Worm (Caenorhabditis elegans) whole organism, L2 larva: Measurements from ENCODE around the gene old-1.

Source experiments
- C34F6.9 ChIP-seq: fragments of 150-350 bp; optimal IDR thresholded peaks from 2 replicates; lab custom pipeline; 2014; ENCODE audit warnings: missing biosample characterization, missing genetic modification characterization
- F13H6.1 ChIP-seq: sonication (generic microtip); optimal IDR thresholded peaks from 2 replicates; lab custom pipeline; 2016; ENCODE audit warnings: missing genetic modification characterization, missing compliant biosample characterization
- Y55F3AM.14 ChIP-seq: fragments of 200-800 bp; sonication (Bioruptor generic); optimal IDR thresholded peaks from 2 replicates; lab custom pipeline; 2018; ENCODE audit warnings: mild to moderate bottlenecking, missing genetic modification characterization, missing compliant biosample characterization
- ZK546.5 ChIP-seq: sonication (generic microtip); optimal IDR thresholded peaks from 2 replicates; lab custom pipeline; 2017; ENCODE audit warnings: missing biosample characterization, missing genetic modification characterization
- alr-1 ChIP-seq: fragments of 150-350 bp; optimal IDR thresholded peaks from 2 replicates; lab custom pipeline; 2014; ENCODE audit warnings: missing biosample characterization, missing genetic modification characterization
- aly-2 ChIP-seq: fragments of 150-350 bp; optimal IDR thresholded peaks from 2 replicates; lab custom pipeline; 2014; ENCODE audit warnings: missing biosample characterization, missing genetic modification characterization
- blmp-1 ChIP-seq: sonication (generic microtip); optimal IDR thresholded peaks from 2 replicates; lab custom pipeline; 2017; ENCODE audit warnings: missing genetic modification characterization, mild to moderate bottlenecking, missing compliant biosample characterization, antibody characterized with exemption, moderate library complexity; ENCODE audit not compliant: insufficient read depth
- ceh-16 ChIP-seq: fragments of 150-350 bp; optimal IDR thresholded peaks from 2 replicates; lab custom pipeline; 2014; ENCODE audit warnings: missing biosample characterization, missing genetic modification characterization
- ceh-82 ChIP-seq: fragments of 150-350 bp; optimal IDR thresholded peaks from 2 replicates; lab custom pipeline; 2014; ENCODE audit warnings: missing biosample characterization, missing genetic modification characterization
- crh-2 ChIP-seq: sonication (generic microtip); optimal IDR thresholded peaks from 2 replicates; lab custom pipeline; 2017; ENCODE audit warnings: missing biosample characterization, missing genetic modification characterization
- dmd-4 ChIP-seq: sonication (generic microtip); optimal IDR thresholded peaks from 2 replicates; lab custom pipeline; 2017; ENCODE audit warnings: missing biosample characterization, missing genetic modification characterization
- egl-27 ChIP-seq: sonication (generic microtip); optimal IDR thresholded peaks from 3 replicates; lab custom pipeline; 2017; ENCODE audit warnings: missing biosample characterization, missing genetic modification reagents, missing genetic modification characterization
- elt-1 ChIP-seq: fragments of 150-350 bp; optimal IDR thresholded peaks from 2 replicates; lab custom pipeline; 2014; ENCODE audit warnings: missing biosample characterization, missing genetic modification characterization
- elt-3 ChIP-seq: sonication (generic microtip); optimal IDR thresholded peaks from 2 replicates; lab custom pipeline; 2017; ENCODE audit warnings: missing biosample characterization, missing genetic modification characterization
- fos-1 ChIP-seq: fragments of 150-350 bp; optimal IDR thresholded peaks from 2 replicates; lab custom pipeline; 2014; ENCODE audit warnings: missing biosample characterization, missing genetic modification characterization
- gmeb-1 ChIP-seq: fragments of 150-350 bp; optimal IDR thresholded peaks from 2 replicates; lab custom pipeline; 2014; ENCODE audit warnings: missing biosample characterization, missing genetic modification characterization
- lin-11 ChIP-seq: fragments of 150-350 bp; sonication (generic microtip); optimal IDR thresholded peaks from 2 replicates; lab custom pipeline; 2014; ENCODE audit warnings: missing biosample characterization, missing genetic modification characterization, inconsistent platforms, mixed read lengths
- lin-13 ChIP-seq: fragments of 150-350 bp; optimal IDR thresholded peaks from 2 replicates; lab custom pipeline; 2014; ENCODE audit warnings: missing biosample characterization, missing genetic modification reagents, missing genetic modification characterization
- lin-39 ChIP-seq: fragments of 150-350 bp; optimal IDR thresholded peaks from 2 replicates; lab custom pipeline; 2014; ENCODE audit warnings: missing biosample characterization, missing genetic modification reagents, missing genetic modification characterization
- lsy-2 ChIP-seq, 2 experiments: fragments of 150-350 bp in 1 of 2; sonication (generic microtip) in 1 of 2; optimal IDR thresholded peaks; 2 replicates each; lab custom pipeline; 2014 to 2017; ENCODE audit warnings: missing biosample characterization in 2 of 2, missing genetic modification characterization in 2 of 2
- mab-5 ChIP-seq: fragments of 150-350 bp; optimal IDR thresholded peaks from 2 replicates; lab custom pipeline; 2014; ENCODE audit warnings: missing biosample characterization, missing genetic modification characterization
- mbf-1 ChIP-seq: sonication (generic microtip); optimal IDR thresholded peaks from 2 replicates; lab custom pipeline; 2017; ENCODE audit warnings: missing biosample characterization, missing genetic modification characterization
- mdl-1 ChIP-seq, 2 experiments: fragments of 150-350 bp in 1 of 2; sonication (generic microtip) in 1 of 2; optimal IDR thresholded peaks; 2 replicates each; lab custom pipeline; 2017; ENCODE audit warnings: missing biosample characterization in 2 of 2, missing genetic modification characterization in 2 of 2
- nhr-10 ChIP-seq: sonication (generic microtip); optimal IDR thresholded peaks from 2 replicates; lab custom pipeline; 2017; ENCODE audit warnings: missing biosample characterization, missing genetic modification characterization
- nhr-11 ChIP-seq: fragments of 150-350 bp; optimal IDR thresholded peaks from 2 replicates; lab custom pipeline; 2014; ENCODE audit warnings: missing biosample characterization, missing genetic modification characterization
- nhr-12 ChIP-seq: fragments of 150-350 bp; optimal IDR thresholded peaks from 2 replicates; lab custom pipeline; 2014; ENCODE audit warnings: missing biosample characterization, missing genetic modification characterization
- nhr-129 ChIP-seq: fragments of 150-350 bp; optimal IDR thresholded peaks from 2 replicates; lab custom pipeline; 2014; ENCODE audit warnings: missing biosample characterization, missing genetic modification characterization
- nhr-21 ChIP-seq: fragments of 150-350 bp; optimal IDR thresholded peaks from 2 replicates; lab custom pipeline; 2014; ENCODE audit warnings: missing biosample characterization, missing genetic modification characterization
- nhr-23 ChIP-seq: fragments of 150-350 bp; optimal IDR thresholded peaks from 2 replicates; lab custom pipeline; 2014; ENCODE audit warnings: missing biosample characterization, missing genetic modification reagents, missing genetic modification characterization
- nhr-237 ChIP-seq: fragments of 150-350 bp; optimal IDR thresholded peaks from 2 replicates; lab custom pipeline; 2014; ENCODE audit warnings: missing biosample characterization, missing genetic modification characterization
- nhr-25 ChIP-seq: fragments of 150-350 bp; sonication (generic microtip); optimal IDR thresholded peaks from 3 replicates; lab custom pipeline; 2014; ENCODE audit warnings: missing biosample characterization, missing genetic modification characterization
- nhr-6 ChIP-seq: fragments of 150-350 bp; optimal IDR thresholded peaks from 2 replicates; lab custom pipeline; 2014; ENCODE audit warnings: missing biosample characterization, missing genetic modification characterization
- nhr-77 ChIP-seq: fragments of 150-350 bp; optimal IDR thresholded peaks from 2 replicates; lab custom pipeline; 2014; ENCODE audit warnings: missing biosample characterization, missing genetic modification characterization
- peb-1 ChIP-seq: fragments of 150-350 bp; optimal IDR thresholded peaks from 2 replicates; lab custom pipeline; 2014; ENCODE audit warnings: missing biosample characterization, missing genetic modification characterization
- sem-4 ChIP-seq: fragments of 150-350 bp; optimal IDR thresholded peaks from 2 replicates; lab custom pipeline; 2014; ENCODE audit warnings: missing biosample characterization, missing genetic modification reagents, missing genetic modification characterization
- skn-1 ChIP-seq: sonication (generic microtip); optimal IDR thresholded peaks from 2 replicates; lab custom pipeline; 2017; ENCODE audit warnings: missing biosample characterization, missing genetic modification characterization
- sma-3 ChIP-seq: sonication (generic microtip); optimal IDR thresholded peaks from 2 replicates; lab custom pipeline; 2016; ENCODE audit warnings: missing genetic modification reagents, missing genetic modification characterization, missing compliant biosample characterization
- sma-9 ChIP-seq, 2 experiments: fragments of 150-350 bp in 1 of 2; sonication (generic microtip) in 1 of 2; optimal IDR thresholded peaks; 2 replicates each; lab custom pipeline; 2014 to 2016; ENCODE audit warnings: missing genetic modification characterization in 2 of 2, mild to moderate bottlenecking in 1 of 2, missing biosample characterization in 1 of 2, missing compliant biosample characterization in 1 of 2, missing genetic modification reagents in 1 of 2, moderate library complexity in 1 of 2
- snpc-4 ChIP-seq: fragments of 150-350 bp; optimal IDR thresholded peaks from 2 replicates; lab custom pipeline; 2014; ENCODE audit warnings: missing biosample characterization, missing genetic modification characterization
- unc-39 ChIP-seq: fragments of 150-350 bp; optimal IDR thresholded peaks from 2 replicates; lab custom pipeline; 2014; ENCODE audit warnings: missing biosample characterization, missing genetic modification characterization
- unc-62 ChIP-seq: fragments of 150-350 bp; optimal IDR thresholded peaks from 2 replicates; lab custom pipeline; 2014; ENCODE audit warnings: missing biosample characterization, missing genetic modification reagents, missing genetic modification characterization
- zag-1 ChIP-seq: fragments of 150-350 bp; optimal IDR thresholded peaks from 2 replicates; lab custom pipeline; 2014; ENCODE audit warnings: missing biosample characterization, missing genetic modification characterization
- ztf-1 ChIP-seq: fragments of 200-800 bp; sonication (Bioruptor generic); conservative IDR thresholded peaks from 2 replicates; pipeline ENCODE4 v1.3.6; 2022; ENCODE audit warnings: missing genetic modification characterization, missing compliant biosample characterization
- ztf-11 ChIP-seq: sonication (generic microtip); optimal IDR thresholded peaks from 2 replicates; lab custom pipeline; 2017; ENCODE audit warnings: missing biosample characterization, missing genetic modification characterization

Gene old-1

ce11 chrII:9891823-9892222 lies 23.3 kb upstream of the old-1 start:
- no peak for TF ChIP-seq aly-2 (tag; lab: Kevin White, UChicago)
- peak; percentile 79 for TF ChIP-seq sma-9 (GFP tag; optimal IDR thresholded peaks at IDR 0.05; lab: Kevin White, UChicago)
- TF ChIP-seq sma-9 (tag; optimal IDR thresholded peaks at IDR 0.05; lab: Kevin White, UChicago), result no peak
- TF ChIP-seq Y55F3AM.14 (GFP tag; lab: Kevin White, UChicago), result no peak
- TF ChIP-seq egl-27 (tag; lab: Kevin White, UChicago), result peak; percentile 18
- no peak for TF ChIP-seq zag-1 (tag; lab: Kevin White, UChicago)
- no peak for TF ChIP-seq nhr-11
- TF ChIP-seq mdl-1 (tag; optimal IDR thresholded peaks at IDR 0.05; lab: Kevin White, UChicago), result no peak
- no peak for TF ChIP-seq unc-39 (tag; lab: Kevin White, UChicago)
- TF ChIP-seq sma-3 (GFP tag; lab: Kevin White, UChicago), result no peak
- no peak for TF ChIP-seq ztf-11 (tag; lab: Kevin White, UChicago)
- TF ChIP-seq nhr-129 (tag; lab: Kevin White, UChicago), result no peak
- no peak for TF ChIP-seq alr-1 (tag; lab: Kevin White, UChicago)
- TF ChIP-seq sem-4 (tag; lab: Kevin White, UChicago), result no peak
- no peak for TF ChIP-seq nhr-6 (tag; lab: Kevin White, UChicago)
- TF ChIP-seq mbf-1 (tag; lab: Kevin White, UChicago), result no peak
- no peak for TF ChIP-seq skn-1 (tag; lab: Kevin White, UChicago)
- peak; percentile 83 for TF ChIP-seq elt-1 (tag; lab: Kevin White, UChicago)
- no peak for TF ChIP-seq lin-13
- TF ChIP-seq blmp-1 (tag; lab: Kevin White, UChicago), result no peak
- no peak for TF ChIP-seq nhr-77 (tag; lab: Kevin White, UChicago)
- TF ChIP-seq nhr-25, result no peak
- no peak for TF ChIP-seq lin-11 (tag; lab: Kevin White, UChicago)
- TF ChIP-seq crh-2 (tag; lab: Kevin White, UChicago), result no peak
- TF ChIP-seq ZK546.5 (tag; lab: Kevin White, UChicago), result no peak
- TF ChIP-seq ztf-1 (GFP tag; lab: Robert Waterston, UW), result no peak
- peak; percentile 70 for TF ChIP-seq fos-1 (tag; lab: Kevin White, UChicago)
- TF ChIP-seq mab-5, result no peak
- no peak for TF ChIP-seq nhr-23 (tag; lab: Kevin White, UChicago)
- no peak for TF ChIP-seq elt-3
- no peak for TF ChIP-seq nhr-237 (tag; lab: Kevin White, UChicago)
- no peak for TF ChIP-seq lin-39
- peak; percentile 83 for TF ChIP-seq ceh-16 (tag; lab: Kevin White, UChicago)
- TF ChIP-seq gmeb-1 (tag; lab: Kevin White, UChicago), result no peak
- TF ChIP-seq F13H6.1 (tag; lab: Kevin White, UChicago), result no peak
- TF ChIP-seq nhr-12 (tag; lab: Kevin White, UChicago), result no peak
- no peak for TF ChIP-seq peb-1 (tag; lab: Kevin White, UChicago)
- TF ChIP-seq dmd-4 (tag; lab: Kevin White, UChicago), result no peak
- TF ChIP-seq nhr-21, result no peak
- TF ChIP-seq C34F6.9 (tag; lab: Kevin White, UChicago), result no peak
- TF ChIP-seq snpc-4 (tag; lab: Kevin White, UChicago), result no peak
- no peak for TF ChIP-seq ceh-82 (tag; lab: Kevin White, UChicago)
- no peak for TF ChIP-seq unc-62
- TF ChIP-seq lsy-2 (tag; optimal IDR thresholded peaks at IDR 0.05; lab: Kevin White, UChicago), result no peak
- no peak for TF ChIP-seq nhr-10 (tag; lab: Kevin White, UChicago)

ce11 chrII:9891031-9891689 lies 22.6 kb upstream of the old-1 start, which contains the start of gene vgln-1:
vgln-1 (minus strand) TSS chrII:9891081.
- TF ChIP-seq nhr-12 (tag; lab: Kevin White, UChicago) (no peak), nhr-25 (peak; percentile 39), lsy-2 (tag; optimal IDR thresholded peaks at IDR 0.05; lab: Kevin White, UChicago) (peak in 1 of 2 experiments; percentile 26), nhr-129 (tag; lab: Kevin White, UChicago) (peak; percentile 49), skn-1 (tag; lab: Kevin White, UChicago) (no peak), crh-2 (tag; lab: Kevin White, UChicago) (peak; percentile 41)
